Fruit fly (Drosophila melanogaster) Kc167 (cell line): ENCODE results near the gene f.

Source experiments
- Myc ChIP-seq: fragments of >200 bp; optimal IDR thresholded peaks from 2 replicates; lab custom pipeline; 2017; ENCODE audit warnings: missing external identifiers
- Sin3A ChIP-seq: fragments of >200 bp; optimal IDR thresholded peaks from 2 replicates; lab custom pipeline; 2018; ENCODE audit warnings: missing external identifiers
- h ChIP-seq: fragments of >200 bp; optimal IDR thresholded peaks from 3 replicates; lab custom pipeline; 2018; ENCODE audit warnings: missing external identifiers
- insv ChIP-seq: fragments of >200 bp; optimal IDR thresholded peaks from 3 replicates; lab custom pipeline; 2018; ENCODE audit warnings: missing external identifiers
- psq ChIP-seq: fragments of >200 bp; optimal IDR thresholded peaks from 2 replicates; lab custom pipeline; 2017; ENCODE audit warnings: missing external identifiers
- ttk ChIP-seq: sonication (Bioruptor generic); optimal IDR thresholded peaks from 2 replicates; lab custom pipeline; 2017; ENCODE audit warnings: missing external identifiers

Gene f

dm6 chrX:17218232-17218951, 14.3 kb upstream of the f start, which contains the start of gene CG12998:
TSS of gene CG12998 (plus strand) at chrX:17218667.
- TF ChIP-seq ttk (lab: Kevin White, UChicago) (no peak), insv (lab: Kevin White, UChicago) (no peak), Myc (lab: Kevin White, UChicago) (no peak), psq (no peak)

- TF ChIP-seq Sin3A (lab: Kevin White, UChicago) (no peak), Myc (lab: Kevin White, UChicago) (no peak), ttk (lab: Kevin White, UChicago) (no peak), insv (lab: Kevin White, UChicago) (no peak), psq (no peak), h (lab: Kevin White, UChicago) (no peak)
These were observed 11.6 kb upstream of the f start, which contains the start of gene CG5172 for dm6 chrX:17221142-17221541. TSS of gene CG5172 (plus strand) at chrX:17221442.

dm6 chrX:17223715-17224114, 9.0 kb upstream of the f start, which contains the start of gene CG34327:
TSS of gene CG34327 (minus strand) at chrX:17223815.
- TF ChIP-seq insv (lab: Kevin White, UChicago) (no peak), h (lab: Kevin White, UChicago) (no peak), Sin3A (lab: Kevin White, UChicago) (no peak), Myc (lab: Kevin White, UChicago) (no peak), ttk (lab: Kevin White, UChicago) (no peak), psq (no peak)

- TF ChIP-seq h (lab: Kevin White, UChicago) (no peak), ttk (lab: Kevin White, UChicago) (no peak), insv (lab: Kevin White, UChicago) (no peak), psq (no peak), Sin3A (lab: Kevin White, UChicago) (no peak), Myc (lab: Kevin White, UChicago) (no peak)
These were observed 6.6 kb upstream of the f start for dm6 chrX:17225972-17226680.

dm6 chrX:17226681-17227019, 6.1 kb upstream of the f start, which contains the start of gene CG10598:
TSS of gene CG10598 (minus strand) at chrX:17226867.
- TF ChIP-seq h (lab: Kevin White, UChicago), result no peak
- TF ChIP-seq Myc (lab: Kevin White, UChicago), result no peak
- no peak for TF ChIP-seq psq
- no peak for TF ChIP-seq Sin3A (lab: Kevin White, UChicago)
- TF ChIP-seq ttk (lab: Kevin White, UChicago), result no peak
- no peak for TF ChIP-seq insv (lab: Kevin White, UChicago)

dm6 chrX:17227462-17227861, 5.3 kb upstream of the f start:
- TF ChIP-seq h (lab: Kevin White, UChicago) (no peak), Myc (lab: Kevin White, UChicago) (no peak), insv (lab: Kevin White, UChicago) (no peak), psq (no peak), ttk (lab: Kevin White, UChicago) (no peak), Sin3A (lab: Kevin White, UChicago) (no peak)

dm6 chrX:17229475-17230169, 3.1 kb upstream of the f start:
- TF ChIP-seq Myc (lab: Kevin White, UChicago) (no peak), h (lab: Kevin White, UChicago) (no peak), insv (lab: Kevin White, UChicago) (no peak), psq (no peak), Sin3A (lab: Kevin White, UChicago) (no peak), ttk (lab: Kevin White, UChicago) (no peak)

- TF ChIP-seq h (lab: Kevin White, UChicago) (no peak), Sin3A (lab: Kevin White, UChicago) (no peak), ttk (lab: Kevin White, UChicago) (no peak), psq (no peak), Myc (lab: Kevin White, UChicago) (no peak), insv (lab: Kevin White, UChicago) (no peak)
These were observed 1.8 kb upstream of the f start, which contains the start of gene CG10597 for dm6 chrX:17230944-17231343. TSS of gene CG10597 (minus strand) at chrX:17231044.

- no peak for TF ChIP-seq h (lab: Kevin White, UChicago)
- no peak for TF ChIP-seq Myc (lab: Kevin White, UChicago)
- no peak for TF ChIP-seq psq
- TF ChIP-seq Sin3A (lab: Kevin White, UChicago), result no peak
- no peak for TF ChIP-seq ttk (lab: Kevin White, UChicago)
- TF ChIP-seq insv (lab: Kevin White, UChicago), result no peak
These were observed 3.7 kb downstream of the f start for dm6 chrX:17236468-17236867.

- TF ChIP-seq insv (lab: Kevin White, UChicago) (no peak), Sin3A (lab: Kevin White, UChicago) (no peak), Myc (lab: Kevin White, UChicago) (no peak), psq (no peak), h (lab: Kevin White, UChicago) (no peak), ttk (lab: Kevin White, UChicago) (no peak)
These were observed 4.7 kb downstream of the f start for dm6 chrX:17237421-17237820.

dm6 chrX:17244854-17245253, 12.1 kb downstream of the f start, which contains the start of gene CG8915:
TSS of gene CG8915 (minus strand) at chrX:17245001.
- TF ChIP-seq Myc (lab: Kevin White, UChicago) (no peak), Sin3A (lab: Kevin White, UChicago) (no peak), h (lab: Kevin White, UChicago) (no peak), insv (lab: Kevin White, UChicago) (no peak), psq (no peak)
